Worm (Caenorhabditis elegans) whole organism, early embryonic: ENCODE data around the gene T14A8.2.

Experiments
- B0310.2 ChIP-seq: sonication (generic microtip); optimal IDR thresholded peaks from 2 replicates; lab custom pipeline; 2016; ENCODE audit warnings: mild to moderate bottlenecking, missing genetic modification characterization, missing compliant biosample characterization
- ama-1 ChIP-seq: fragments of 150-350 bp; optimal IDR thresholded peaks from 2 replicates; lab custom pipeline; 2014
- ceh-13 ChIP-seq: fragments of 200-800 bp; sonication (Bioruptor generic); optimal IDR thresholded peaks from 2 replicates; lab custom pipeline; 2018; ENCODE audit warnings: mild to moderate bottlenecking, missing genetic modification characterization, missing compliant biosample characterization
- ceh-36 ChIP-seq: sonication (generic microtip); optimal IDR thresholded peaks from 2 replicates; lab custom pipeline; 2016; ENCODE audit warnings: missing genetic modification characterization, inconsistent platforms, missing compliant biosample characterization
- flt-1 ChIP-seq: fragments of 200-800 bp; sonication (Bioruptor generic); IDR thresholded peaks from 2 replicates; pipeline ENCODE4 v1.3.6; 2022; ENCODE audit warnings: missing genetic modification characterization, missing compliant biosample characterization
- hmg-4 ChIP-seq: fragments of 200-800 bp; sonication (Bioruptor generic); optimal IDR thresholded peaks from 2 replicates; lab custom pipeline; 2018; ENCODE audit warnings: mild to moderate bottlenecking, missing genetic modification characterization, missing compliant biosample characterization
- hnd-1 ChIP-seq: sonication (generic microtip); optimal IDR thresholded peaks from 2 replicates; lab custom pipeline; 2016; ENCODE audit warnings: missing genetic modification characterization, missing compliant biosample characterization
- pes-1 ChIP-seq: fragments of 200-800 bp; sonication (Bioruptor generic); IDR thresholded peaks from 2 replicates; pipeline ENCODE4 v1.3.6; 2022; ENCODE audit warnings: missing genetic modification reagents, missing genetic modification characterization, missing compliant biosample characterization
- sea-1 ChIP-seq: fragments of 200-800 bp; sonication (Bioruptor generic); conservative IDR thresholded peaks from 2 replicates; pipeline ENCODE4 v1.3.6; 2022; ENCODE audit warnings: missing genetic modification characterization, missing compliant biosample characterization
- tbx-11 ChIP-seq: fragments of 200-800 bp; sonication (Bioruptor generic); IDR thresholded peaks from 2 replicates; pipeline ENCODE4 v1.3.6; 2022; ENCODE audit warnings: missing genetic modification characterization, missing compliant biosample characterization
- tbx-37 ChIP-seq: fragments of 200-800 bp; sonication (Bioruptor generic); conservative IDR thresholded peaks from 2 replicates; pipeline ENCODE4 v1.3.6; 2022; ENCODE audit warnings: missing genetic modification reagents, missing genetic modification characterization, missing compliant biosample characterization
- tra-4 ChIP-seq: sonication (generic microtip); optimal IDR thresholded peaks from 2 replicates; lab custom pipeline; 2017; ENCODE audit warnings: missing genetic modification characterization, missing compliant biosample characterization

DNA sequence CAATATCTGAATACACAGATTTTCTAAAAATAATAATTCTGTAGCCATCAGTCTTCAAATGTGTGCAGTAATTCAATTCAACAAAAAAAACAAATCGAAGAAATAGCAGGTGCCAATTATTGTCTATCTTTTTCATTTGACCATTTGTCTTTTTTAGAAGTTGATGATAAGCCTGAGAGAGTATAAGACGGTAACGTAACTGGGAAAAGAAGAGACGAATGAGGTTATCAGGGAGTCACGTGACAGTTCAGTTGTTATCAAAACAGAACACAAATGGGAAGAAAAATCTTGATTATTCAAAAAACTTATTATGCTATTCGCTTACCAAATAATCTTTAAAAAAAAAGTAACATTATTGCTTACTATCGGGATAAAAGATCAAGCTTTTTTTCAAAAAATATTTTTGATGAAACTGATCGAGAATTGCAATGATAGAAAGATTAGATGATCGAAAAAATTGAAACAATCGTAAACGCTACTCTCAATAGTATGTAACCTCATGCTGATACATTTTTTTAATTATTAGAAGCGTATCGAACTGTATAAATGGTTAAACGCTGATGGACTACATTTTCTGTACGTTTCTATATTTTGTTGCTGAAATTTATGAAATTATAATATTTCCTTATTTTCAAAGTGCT lies 22.0 kb upstream of the T14A8.2 start:
- no peak for TF ChIP-seq flt-1 (GFP tag; lab: Robert Waterston, UW)
- no peak for TF ChIP-seq tbx-37 (GFP tag; lab: Robert Waterston, UW)
- no peak for TF ChIP-seq ama-1 (lab: Kevin White, UChicago)
- no peak for TF ChIP-seq tbx-11 (GFP tag; lab: Robert Waterston, UW)
- no peak for TF ChIP-seq sea-1 (GFP tag; lab: Robert Waterston, UW)
- TF ChIP-seq ceh-36 (tag; lab: Kevin White, UChicago), result no peak
- no peak for TF ChIP-seq hmg-4 (GFP tag; lab: Kevin White, UChicago)
- no peak for TF ChIP-seq B0310.2
- no peak for TF ChIP-seq ceh-13 (GFP tag; lab: Kevin White, UChicago)
- TF ChIP-seq pes-1 (GFP tag; lab: Robert Waterston, UW), result no peak
- TF ChIP-seq hnd-1, result no peak
- no peak for TF ChIP-seq tra-4 (tag; lab: Kevin White, UChicago)
